Worm (Caenorhabditis elegans) whole organism, L2 larva: ENCODE results near the gene gst-36.

Experiments
- C34F6.9 ChIP-seq: fragments of 150-350 bp; optimal IDR thresholded peaks from 2 replicates; lab custom pipeline; 2014; ENCODE audit warnings: missing biosample characterization, missing genetic modification characterization
- R02D3.7 ChIP-seq: fragments of 150-350 bp; optimal IDR thresholded peaks from 2 replicates; lab custom pipeline; 2014; ENCODE audit warnings: missing biosample characterization, missing genetic modification characterization
- Y55F3AM.14 ChIP-seq: fragments of 200-800 bp; sonication (Bioruptor generic); optimal IDR thresholded peaks from 2 replicates; lab custom pipeline; 2018; ENCODE audit warnings: mild to moderate bottlenecking, missing genetic modification characterization, missing compliant biosample characterization
- aly-2 ChIP-seq: fragments of 150-350 bp; optimal IDR thresholded peaks from 2 replicates; lab custom pipeline; 2014; ENCODE audit warnings: missing biosample characterization, missing genetic modification characterization
- ama-1 ChIP-seq: fragments of 150-350 bp; optimal IDR thresholded peaks from 2 replicates; lab custom pipeline; 2018; ENCODE audit warnings: inconsistent platforms
- blmp-1 ChIP-seq: sonication (generic microtip); optimal IDR thresholded peaks from 2 replicates; lab custom pipeline; 2017; ENCODE audit warnings: missing genetic modification characterization, mild to moderate bottlenecking, missing compliant biosample characterization, antibody characterized with exemption, moderate library complexity; ENCODE audit not compliant: insufficient read depth
- ceh-16 ChIP-seq: fragments of 150-350 bp; optimal IDR thresholded peaks from 2 replicates; lab custom pipeline; 2014; ENCODE audit warnings: missing biosample characterization, missing genetic modification characterization
- ceh-82 ChIP-seq: fragments of 150-350 bp; optimal IDR thresholded peaks from 2 replicates; lab custom pipeline; 2014; ENCODE audit warnings: missing biosample characterization, missing genetic modification characterization
- crh-2 ChIP-seq: sonication (generic microtip); optimal IDR thresholded peaks from 2 replicates; lab custom pipeline; 2017; ENCODE audit warnings: missing biosample characterization, missing genetic modification characterization
- dmd-4 ChIP-seq: sonication (generic microtip); optimal IDR thresholded peaks from 2 replicates; lab custom pipeline; 2017; ENCODE audit warnings: missing biosample characterization, missing genetic modification characterization
- egl-27 ChIP-seq: sonication (generic microtip); optimal IDR thresholded peaks from 3 replicates; lab custom pipeline; 2017; ENCODE audit warnings: missing biosample characterization, missing genetic modification reagents, missing genetic modification characterization
- elt-1 ChIP-seq: fragments of 150-350 bp; optimal IDR thresholded peaks from 2 replicates; lab custom pipeline; 2014; ENCODE audit warnings: missing biosample characterization, missing genetic modification characterization
- elt-3 ChIP-seq: sonication (generic microtip); optimal IDR thresholded peaks from 2 replicates; lab custom pipeline; 2017; ENCODE audit warnings: missing biosample characterization, missing genetic modification characterization
- fos-1 ChIP-seq: fragments of 150-350 bp; optimal IDR thresholded peaks from 2 replicates; lab custom pipeline; 2014; ENCODE audit warnings: missing biosample characterization, missing genetic modification characterization
- gmeb-1 ChIP-seq: fragments of 150-350 bp; optimal IDR thresholded peaks from 2 replicates; lab custom pipeline; 2014; ENCODE audit warnings: missing biosample characterization, missing genetic modification characterization
- lin-11 ChIP-seq: fragments of 150-350 bp; sonication (generic microtip); optimal IDR thresholded peaks from 2 replicates; lab custom pipeline; 2014; ENCODE audit warnings: missing biosample characterization, missing genetic modification characterization, inconsistent platforms, mixed read lengths
- lsy-2 ChIP-seq, 2 experiments: fragments of 150-350 bp in 1 of 2; sonication (generic microtip) in 1 of 2; optimal IDR thresholded peaks; 2 replicates each; lab custom pipeline; 2014 to 2017; ENCODE audit warnings: missing biosample characterization in 2 of 2, missing genetic modification characterization in 2 of 2
- mab-5 ChIP-seq: fragments of 150-350 bp; optimal IDR thresholded peaks from 2 replicates; lab custom pipeline; 2014; ENCODE audit warnings: missing biosample characterization, missing genetic modification characterization
- mbf-1 ChIP-seq: sonication (generic microtip); optimal IDR thresholded peaks from 2 replicates; lab custom pipeline; 2017; ENCODE audit warnings: missing biosample characterization, missing genetic modification characterization
- mdl-1 ChIP-seq, 2 experiments: fragments of 150-350 bp in 1 of 2; sonication (generic microtip) in 1 of 2; optimal IDR thresholded peaks; 2 replicates each; lab custom pipeline; 2017; ENCODE audit warnings: missing biosample characterization in 2 of 2, missing genetic modification characterization in 2 of 2
- nhr-10 ChIP-seq: sonication (generic microtip); optimal IDR thresholded peaks from 2 replicates; lab custom pipeline; 2017; ENCODE audit warnings: missing biosample characterization, missing genetic modification characterization
- nhr-129 ChIP-seq: fragments of 150-350 bp; optimal IDR thresholded peaks from 2 replicates; lab custom pipeline; 2014; ENCODE audit warnings: missing biosample characterization, missing genetic modification characterization
- nhr-21 ChIP-seq: fragments of 150-350 bp; optimal IDR thresholded peaks from 2 replicates; lab custom pipeline; 2014; ENCODE audit warnings: missing biosample characterization, missing genetic modification characterization
- nhr-23 ChIP-seq: fragments of 150-350 bp; optimal IDR thresholded peaks from 2 replicates; lab custom pipeline; 2014; ENCODE audit warnings: missing biosample characterization, missing genetic modification reagents, missing genetic modification characterization
- nhr-237 ChIP-seq: fragments of 150-350 bp; optimal IDR thresholded peaks from 2 replicates; lab custom pipeline; 2014; ENCODE audit warnings: missing biosample characterization, missing genetic modification characterization
- nhr-25 ChIP-seq: fragments of 150-350 bp; sonication (generic microtip); optimal IDR thresholded peaks from 3 replicates; lab custom pipeline; 2014; ENCODE audit warnings: missing biosample characterization, missing genetic modification characterization
- nhr-6 ChIP-seq: fragments of 150-350 bp; optimal IDR thresholded peaks from 2 replicates; lab custom pipeline; 2014; ENCODE audit warnings: missing biosample characterization, missing genetic modification characterization
- peb-1 ChIP-seq: fragments of 150-350 bp; optimal IDR thresholded peaks from 2 replicates; lab custom pipeline; 2014; ENCODE audit warnings: missing biosample characterization, missing genetic modification characterization
- sem-4 ChIP-seq: fragments of 150-350 bp; optimal IDR thresholded peaks from 2 replicates; lab custom pipeline; 2014; ENCODE audit warnings: missing biosample characterization, missing genetic modification reagents, missing genetic modification characterization
- skn-1 ChIP-seq: sonication (generic microtip); optimal IDR thresholded peaks from 2 replicates; lab custom pipeline; 2017; ENCODE audit warnings: missing biosample characterization, missing genetic modification characterization
- sma-3 ChIP-seq: sonication (generic microtip); optimal IDR thresholded peaks from 2 replicates; lab custom pipeline; 2016; ENCODE audit warnings: missing genetic modification reagents, missing genetic modification characterization, missing compliant biosample characterization
- sma-9 ChIP-seq, 2 experiments: fragments of 150-350 bp in 1 of 2; sonication (generic microtip) in 1 of 2; optimal IDR thresholded peaks; 2 replicates each; lab custom pipeline; 2014 to 2016; ENCODE audit warnings: missing genetic modification characterization in 2 of 2, mild to moderate bottlenecking in 1 of 2, missing biosample characterization in 1 of 2, missing compliant biosample characterization in 1 of 2, missing genetic modification reagents in 1 of 2, moderate library complexity in 1 of 2
- snpc-4 ChIP-seq: fragments of 150-350 bp; optimal IDR thresholded peaks from 2 replicates; lab custom pipeline; 2014; ENCODE audit warnings: missing biosample characterization, missing genetic modification characterization
- unc-55 ChIP-seq: fragments of 150-350 bp; sonication (generic microtip); optimal IDR thresholded peaks from 3 replicates; lab custom pipeline; 2014; ENCODE audit warnings: missing biosample characterization, missing genetic modification reagents, missing genetic modification characterization
- unc-62 ChIP-seq: fragments of 150-350 bp; optimal IDR thresholded peaks from 2 replicates; lab custom pipeline; 2014; ENCODE audit warnings: missing biosample characterization, missing genetic modification reagents, missing genetic modification characterization
- zag-1 ChIP-seq: fragments of 150-350 bp; optimal IDR thresholded peaks from 2 replicates; lab custom pipeline; 2014; ENCODE audit warnings: missing biosample characterization, missing genetic modification characterization
- ztf-1 ChIP-seq: fragments of 200-800 bp; sonication (Bioruptor generic); conservative IDR thresholded peaks from 2 replicates; pipeline ENCODE4 v1.3.6; 2022; ENCODE audit warnings: missing genetic modification characterization, missing compliant biosample characterization
- ztf-11 ChIP-seq: sonication (generic microtip); optimal IDR thresholded peaks from 2 replicates; lab custom pipeline; 2017; ENCODE audit warnings: missing biosample characterization, missing genetic modification characterization
- ztf-4 ChIP-seq: fragments of 150-350 bp; optimal IDR thresholded peaks from 2 replicates; lab custom pipeline; 2014; ENCODE audit warnings: missing biosample characterization, missing genetic modification characterization

gst-36 gene

ce11 chrX:9846975-9847374 lies 15.8 kb downstream of the gst-36 start, which contains the start of gene vab-15:
vab-15 (plus strand) TSS chrX:9847275.
- no peak for TF ChIP-seq C34F6.9
- TF ChIP-seq ztf-4 (tag; lab: Kevin White, UChicago) = no peak
- TF ChIP-seq dmd-4 (tag; lab: Kevin White, UChicago) = no peak
- no peak for TF ChIP-seq fos-1 (tag; lab: Kevin White, UChicago)
- TF ChIP-seq R02D3.7 (tag; lab: Kevin White, UChicago) = no peak
- TF ChIP-seq ama-1 (lab: Kevin White, UChicago) = no peak
- no peak for TF ChIP-seq ceh-82
- no peak for TF ChIP-seq nhr-25 (tag; lab: Kevin White, UChicago)
- no peak for TF ChIP-seq egl-27 (tag; lab: Kevin White, UChicago)
- no peak for TF ChIP-seq blmp-1 (tag; lab: Kevin White, UChicago)

ce11 chrX:9845916-9846315 lies 16.8 kb downstream of the gst-36 start:
- no peak for TF ChIP-seq nhr-25 (tag; lab: Kevin White, UChicago)
- TF ChIP-seq mdl-1 (tag; optimal IDR thresholded peaks at IDR 0.05; lab: Kevin White, UChicago) = no peak
- TF ChIP-seq unc-62 (GFP tag; lab: Kevin White, UChicago) = no peak
- TF ChIP-seq lsy-2 (tag; optimal IDR thresholded peaks at IDR 0.05; lab: Kevin White, UChicago) = peak in 1 of 2 experiments; percentile 33
- TF ChIP-seq, all 48 proteins: peak for 1

- TF ChIP-seq nhr-129 (tag; lab: Kevin White, UChicago) = no peak
- no peak for TF ChIP-seq peb-1
- no peak for TF ChIP-seq elt-3 (tag; lab: Kevin White, UChicago)
- TF ChIP-seq C34F6.9 = no peak
- no peak for TF ChIP-seq ceh-16 (tag; lab: Kevin White, UChicago)
- no peak for TF ChIP-seq elt-1 (tag; lab: Kevin White, UChicago)
- no peak for TF ChIP-seq ceh-82
- TF ChIP-seq zag-1 (tag; lab: Kevin White, UChicago) = no peak
- TF ChIP-seq nhr-21 (tag; lab: Kevin White, UChicago) = no peak
- TF ChIP-seq ama-1 (lab: Kevin White, UChicago) = no peak
Observed at ce11 chrX:9843568-9843967, 19.2 kb downstream of the gst-36 start.

ce11 chrX:9842102-9842501 lies 20.7 kb downstream of the gst-36 start:
- TF ChIP-seq sem-4 (tag; lab: Kevin White, UChicago) = peak; percentile 24
- peak; percentile 2 for TF ChIP-seq mab-5 (tag; lab: Kevin White, UChicago)
- peak; percentile 32 for TF ChIP-seq nhr-129 (tag; lab: Kevin White, UChicago)
- TF ChIP-seq zag-1 (tag; lab: Kevin White, UChicago) = no peak
- TF ChIP-seq lsy-2 (tag; optimal IDR thresholded peaks at IDR 0.05; lab: Kevin White, UChicago) = peak in 1 of 2 experiments; percentile 13

ce11 chrX:9840864-9841263 lies 21.9 kb downstream of the gst-36 start:
- TF ChIP-seq ztf-1 (GFP tag; lab: Robert Waterston, UW) = no peak
- peak; percentile 82 for TF ChIP-seq mab-5 (tag; lab: Kevin White, UChicago)
- TF ChIP-seq R02D3.7 (tag; lab: Kevin White, UChicago) = no peak
- no peak for TF ChIP-seq nhr-23 (tag; lab: Kevin White, UChicago)

- peak; percentile 74 for TF ChIP-seq sem-4 (tag; lab: Kevin White, UChicago)
- TF ChIP-seq lin-11 (tag; lab: Kevin White, UChicago) = peak; percentile 17
- TF ChIP-seq mdl-1 (tag; optimal IDR thresholded peaks at IDR 0.05; lab: Kevin White, UChicago) = peak; percentile 21 to 92
- TF ChIP-seq unc-55 (GFP tag; lab: Kevin White, UChicago) = peak; percentile 71
- TF ChIP-seq aly-2 (tag; lab: Kevin White, UChicago) = no peak
- TF ChIP-seq ztf-11 (tag; lab: Kevin White, UChicago) = no peak
- no peak for TF ChIP-seq ztf-1 (GFP tag; lab: Robert Waterston, UW)
- TF ChIP-seq elt-3 (tag; lab: Kevin White, UChicago) = no peak
- no peak for TF ChIP-seq R02D3.7 (tag; lab: Kevin White, UChicago)
- peak; percentile 65 for TF ChIP-seq nhr-6
- TF ChIP-seq nhr-129 (tag; lab: Kevin White, UChicago) = peak; percentile 91
- no peak for TF ChIP-seq gmeb-1
- TF ChIP-seq nhr-23 (tag; lab: Kevin White, UChicago) = no peak
- TF ChIP-seq mbf-1 (tag; lab: Kevin White, UChicago) = no peak
- TF ChIP-seq skn-1 (tag; lab: Kevin White, UChicago) = peak; percentile 30
- no peak for TF ChIP-seq peb-1
- peak; percentile 38 for TF ChIP-seq zag-1 (tag; lab: Kevin White, UChicago)
- TF ChIP-seq egl-27 (tag; lab: Kevin White, UChicago) = no peak
- TF ChIP-seq nhr-10 (tag; lab: Kevin White, UChicago) = no peak
- peak; percentile 59 for TF ChIP-seq sma-9 (GFP tag; optimal IDR thresholded peaks at IDR 0.05; lab: Kevin White, UChicago)
- TF ChIP-seq sma-9 (tag; optimal IDR thresholded peaks at IDR 0.05; lab: Kevin White, UChicago) = no peak
- TF ChIP-seq mab-5 (tag; lab: Kevin White, UChicago) = no peak
- peak; percentile 24 to 79 for TF ChIP-seq lsy-2 (tag; optimal IDR thresholded peaks at IDR 0.05; lab: Kevin White, UChicago)
- peak; percentile 4 for TF ChIP-seq ama-1 (lab: Kevin White, UChicago)
- no peak for TF ChIP-seq Y55F3AM.14 (GFP tag; lab: Kevin White, UChicago)
- TF ChIP-seq sma-3 (GFP tag; lab: Kevin White, UChicago) = peak; percentile 4
- TF ChIP-seq nhr-25 (tag; lab: Kevin White, UChicago) = peak; percentile 58
- peak; percentile 8 for TF ChIP-seq snpc-4 (tag; lab: Kevin White, UChicago)
- no peak for TF ChIP-seq nhr-237 (tag; lab: Kevin White, UChicago)
- TF ChIP-seq crh-2 = peak; percentile 88
- TF ChIP-seq dmd-4 (tag; lab: Kevin White, UChicago) = no peak
Observed at ce11 chrX:9837989-9838541, 24.7 kb downstream of the gst-36 start, which contains the start of gene ipla-2. ipla-2 (minus strand) TSS chrX:9838039.
